Worm (Caenorhabditis elegans) whole organism, late embryonic: ENCODE data around the gene F09C12.8.

Source experiments
- K02D7.2 ChIP-seq: sonication (generic microtip); optimal IDR thresholded peaks from 2 replicates; lab custom pipeline; 2017; ENCODE audit warnings: mild to moderate bottlenecking, missing genetic modification characterization, missing compliant biosample characterization
- K09A11.1 ChIP-seq: sonication (generic microtip); optimal IDR thresholded peaks from 2 replicates; lab custom pipeline; 2017; ENCODE audit warnings: antibody characterized with exemption, mild to moderate bottlenecking, missing genetic modification characterization, missing compliant biosample characterization; ENCODE audit not compliant: insufficient read depth
- ama-1 ChIP-seq: fragments of 150-350 bp; optimal IDR thresholded peaks from 2 replicates; lab custom pipeline; 2014
- ceh-18 ChIP-seq: sonication (generic microtip); optimal IDR thresholded peaks from 2 replicates; lab custom pipeline; 2016; ENCODE audit warnings: missing genetic modification characterization, missing compliant biosample characterization
- ceh-22 ChIP-seq: sonication (generic microtip); optimal IDR thresholded peaks from 2 replicates; lab custom pipeline; 2017; ENCODE audit warnings: missing biosample characterization, missing genetic modification characterization
- ceh-24 ChIP-seq: sonication (generic microtip); optimal IDR thresholded peaks from 2 replicates; lab custom pipeline; 2016; ENCODE audit warnings: mild to moderate bottlenecking, missing genetic modification characterization, missing compliant biosample characterization
- ceh-30 ChIP-seq: fragments of 150-350 bp; optimal IDR thresholded peaks from 2 replicates; lab custom pipeline; 2014; ENCODE audit warnings: missing biosample characterization, missing genetic modification characterization
- ceh-45 ChIP-seq: fragments of 200-800 bp; sonication (Bioruptor generic); IDR thresholded peaks from 2 replicates; pipeline ENCODE4 v1.3.6; 2022; ENCODE audit warnings: missing genetic modification reagents, missing genetic modification characterization, missing compliant biosample characterization
- che-1 ChIP-seq: sonication (generic microtip); optimal IDR thresholded peaks from 2 replicates; lab custom pipeline; 2016; ENCODE audit warnings: mild to moderate bottlenecking, missing genetic modification characterization, missing compliant biosample characterization
- dve-1 ChIP-seq: sonication (generic microtip); optimal IDR thresholded peaks from 2 replicates; lab custom pipeline; 2017; ENCODE audit warnings: antibody characterized with exemption, mild to moderate bottlenecking, missing genetic modification characterization, missing compliant biosample characterization
- elt-2 ChIP-seq: sonication (generic microtip); optimal IDR thresholded peaks from 2 replicates; lab custom pipeline; 2016; ENCODE audit warnings: missing genetic modification reagents, missing genetic modification characterization, missing compliant biosample characterization
- elt-4 ChIP-seq: sonication (generic microtip); optimal IDR thresholded peaks from 2 replicates; lab custom pipeline; 2016; ENCODE audit warnings: missing genetic modification characterization, missing compliant biosample characterization
- fax-1 ChIP-seq: sonication (generic microtip); optimal IDR thresholded peaks from 2 replicates; lab custom pipeline; 2016; ENCODE audit warnings: missing genotype, missing genetic modification characterization, missing compliant biosample characterization
- fkh-10 ChIP-seq: fragments of 150-350 bp; optimal IDR thresholded peaks from 2 replicates; lab custom pipeline; 2014; ENCODE audit warnings: missing biosample characterization, missing genetic modification reagents, missing genetic modification characterization
- hlh-15 ChIP-seq: sonication (generic microtip); optimal IDR thresholded peaks from 2 replicates; lab custom pipeline; 2016; ENCODE audit warnings: missing genetic modification characterization, missing compliant biosample characterization
- hlh-6 ChIP-seq: sonication (generic microtip); optimal IDR thresholded peaks from 2 replicates; lab custom pipeline; 2016; ENCODE audit warnings: missing genotype, missing genetic modification characterization, missing compliant biosample characterization
- hlh-8 ChIP-seq: sonication (generic microtip); optimal IDR thresholded peaks from 2 replicates; lab custom pipeline; 2016; ENCODE audit warnings: missing genotype, missing genetic modification characterization, missing compliant biosample characterization
- nfya-1 ChIP-seq: sonication (generic microtip); optimal IDR thresholded peaks from 2 replicates; lab custom pipeline; 2017; ENCODE audit warnings: missing genetic modification characterization, mild to moderate bottlenecking, missing compliant biosample characterization, antibody characterized with exemption, moderate library complexity
- nhr-232 ChIP-seq: sonication (generic microtip); optimal IDR thresholded peaks from 2 replicates; lab custom pipeline; 2016; ENCODE audit warnings: missing genetic modification characterization, missing compliant biosample characterization
- odd-2 ChIP-seq: sonication (generic microtip); optimal IDR thresholded peaks from 2 replicates; lab custom pipeline; 2017; ENCODE audit warnings: antibody characterized with exemption, mild to moderate bottlenecking, missing genetic modification characterization, missing compliant biosample characterization
- pat-9 ChIP-seq: fragments of 200-800 bp; sonication (Bioruptor generic); optimal IDR thresholded peaks from 2 replicates; lab custom pipeline; 2018; ENCODE audit warnings: mild to moderate bottlenecking, missing genetic modification characterization, moderate library complexity, missing compliant biosample characterization
- pha-4 ChIP-seq: fragments of 150-350 bp; optimal IDR thresholded peaks from 2 replicates; lab custom pipeline; 2018; ENCODE audit warnings: missing biosample characterization, missing genetic modification reagents, missing genetic modification characterization
- pqm-1 ChIP-seq: sonication (generic microtip); optimal IDR thresholded peaks from 2 replicates; lab custom pipeline; 2016; ENCODE audit warnings: missing genetic modification characterization, missing compliant biosample characterization
- pros-1 ChIP-seq: fragments of 150-350 bp; optimal IDR thresholded peaks from 2 replicates; lab custom pipeline; 2014; ENCODE audit warnings: missing biosample characterization, missing genetic modification reagents, missing genetic modification characterization
- rnt-1 ChIP-seq: sonication (generic microtip); optimal IDR thresholded peaks from 2 replicates; lab custom pipeline; 2016; ENCODE audit warnings: missing genetic modification characterization, missing compliant biosample characterization
- sox-4 ChIP-seq: sonication (generic microtip); optimal IDR thresholded peaks from 2 replicates; lab custom pipeline; 2017; ENCODE audit warnings: mild to moderate bottlenecking, missing genetic modification characterization, inconsistent platforms, missing compliant biosample characterization
- syd-9 ChIP-seq: sonication (generic microtip); optimal IDR thresholded peaks from 2 replicates; lab custom pipeline; 2016; ENCODE audit warnings: mild to moderate bottlenecking, missing genetic modification characterization, moderate library complexity, missing compliant biosample characterization
- tbx-7 ChIP-seq: sonication (generic microtip); optimal IDR thresholded peaks from 2 replicates; lab custom pipeline; 2016; ENCODE audit warnings: missing genotype, missing genetic modification characterization, missing compliant biosample characterization
- unc-3 ChIP-seq, 2 experiments: fragments of 200-800 bp in 1 of 2; sonication (Bioruptor generic) in 1 of 2; sonication (generic microtip) in 1 of 2; conservative IDR thresholded peaks in 1 of 2; optimal IDR thresholded peaks in 1 of 2; 2 replicates each; pipeline versions ENCODE4 v1.3.6 to Lab custom; 2016 to 2022; ENCODE audit warnings: missing compliant biosample characterization in 2 of 2, missing genetic modification characterization in 2 of 2, missing genetic modification reagents in 1 of 2
- zip-5 ChIP-seq: sonication (generic microtip); optimal IDR thresholded peaks from 2 replicates; lab custom pipeline; 2016; ENCODE audit warnings: missing genetic modification characterization, missing compliant biosample characterization

F09C12.8 gene

ce11 chrII:5081124-5081913 is 30.9 kb upstream of the F09C12.8 start, which contains the start of gene dsh-2 (continued):
- TF ChIP-seq pqm-1 (no peak), nfya-1 (tag; lab: Kevin White, UChicago) (peak; percentile 39), pha-4 (tag; lab: Kevin White, UChicago) (no peak), che-1 (tag; lab: Kevin White, UChicago) (no peak), pros-1 (tag; lab: Kevin White, UChicago) (no peak), ceh-18 (tag; lab: Kevin White, UChicago) (no peak), hlh-6 (tag; lab: Kevin White, UChicago) (no peak), ama-1 (lab: Kevin White, UChicago) (no peak)

- TF ChIP-seq che-1 (tag; lab: Kevin White, UChicago) (no peak), ceh-45 (GFP tag; lab: Robert Waterston, UW) (no peak), hlh-8 (tag; lab: Kevin White, UChicago) (no peak), rnt-1 (tag; lab: Kevin White, UChicago) (no peak)
- TF ChIP-seq, all 69 proteins: peak for 0
Observed at ce11 chrII:5083341-5083740, 28.8 kb upstream of the F09C12.8 start, which contains the start of gene C04G6.4. C04G6.4 (minus strand) TSS chrII:5083441.

- TF ChIP-seq che-1 (tag; lab: Kevin White, UChicago) = no peak
- TF ChIP-seq elt-2 (tag; lab: Kevin White, UChicago) = peak; percentile 49
- TF ChIP-seq, all 69 proteins: peak for 1
Observed at ce11 chrII:5084225-5084624, 28.0 kb upstream of the F09C12.8 start.

ce11 chrII:5085450-5085849 is 26.7 kb upstream of the F09C12.8 start, which contains the start of gene txt-9:
txt-9 (plus strand) TSS chrII:5085785.
- no peak for TF ChIP-seq elt-4 (tag; lab: Kevin White, UChicago)
- TF ChIP-seq fax-1 (tag; lab: Kevin White, UChicago) = no peak
- TF ChIP-seq odd-2 (tag; lab: Kevin White, UChicago) = no peak
- no peak for TF ChIP-seq zip-5 (tag; lab: Kevin White, UChicago)
- TF ChIP-seq pqm-1 = no peak
- TF ChIP-seq K02D7.2 (tag; lab: Kevin White, UChicago) = no peak
- no peak for TF ChIP-seq fkh-10 (GFP tag; lab: Kevin White, UChicago)
- no peak for TF ChIP-seq hlh-15 (tag; lab: Kevin White, UChicago)

- TF ChIP-seq pat-9 (tag; lab: Kevin White, UChicago) (no peak), ceh-45 (GFP tag; lab: Robert Waterston, UW) (no peak), unc-3 (GFP tag; conservative IDR thresholded peaks at IDR 0.05; lab: Robert Waterston, UW) (no peak), unc-3 (tag; optimal IDR thresholded peaks at IDR 0.05; lab: Kevin White, UChicago) (no peak), elt-4 (tag; lab: Kevin White, UChicago) (no peak)
- TF ChIP-seq, all 69 proteins: peak for 0
Observed at ce11 chrII:5086143-5086542, 26.0 kb upstream of the F09C12.8 start.

ce11 chrII:5091640-5092243 is 20.4 kb upstream of the F09C12.8 start, which contains the start of gene pld-1:
pld-1 (minus strand) TSS chrII:5091690.
- TF ChIP-seq K09A11.1 (tag; lab: Kevin White, UChicago) = no peak
- no peak for TF ChIP-seq syd-9 (tag; lab: Kevin White, UChicago)
- no peak for TF ChIP-seq nhr-232
- no peak for TF ChIP-seq ama-1 (lab: Kevin White, UChicago)
- TF ChIP-seq ceh-24 (tag; lab: Kevin White, UChicago) = no peak
- no peak for TF ChIP-seq K02D7.2 (tag; lab: Kevin White, UChicago)
- no peak for TF ChIP-seq tbx-7 (tag; lab: Kevin White, UChicago)
- no peak for TF ChIP-seq ceh-22
- TF ChIP-seq sox-4 = no peak
- no peak for TF ChIP-seq nfya-1 (tag; lab: Kevin White, UChicago)
- no peak for TF ChIP-seq ceh-18 (tag; lab: Kevin White, UChicago)
- no peak for TF ChIP-seq dve-1 (tag; lab: Kevin White, UChicago)
- TF ChIP-seq ceh-30 = no peak
